Worm (Caenorhabditis elegans) whole organism, mixed stage, embryonic: ENCODE measurements around the gene chmp-7.

Source experiments
- bed-3 ChIP-seq: fragments of 200-800 bp; sonication (Bioruptor generic); optimal IDR thresholded peaks from 3 replicates; lab custom pipeline; 2018; ENCODE audit warnings: mild to moderate bottlenecking, missing genetic modification characterization, moderate library complexity, missing compliant biosample characterization
- ces-1 ChIP-seq: fragments of 150-350 bp; optimal IDR thresholded peaks from 2 replicates; lab custom pipeline; 2014; ENCODE audit warnings: missing biosample characterization, missing genetic modification reagents, missing genetic modification characterization
- elt-1 ChIP-seq: sonication (generic microtip); optimal IDR thresholded peaks from 2 replicates; lab custom pipeline; 2017; ENCODE audit warnings: missing genetic modification characterization, mild to moderate bottlenecking, missing compliant biosample characterization, antibody characterized with exemption, moderate library complexity, borderline replicate concordance; ENCODE audit not compliant: insufficient read depth
- lsy-2 ChIP-seq: fragments of 150-350 bp; optimal IDR thresholded peaks from 2 replicates; lab custom pipeline; 2014; ENCODE audit warnings: missing biosample characterization, missing genetic modification characterization
- mep-1 ChIP-seq: fragments of 150-350 bp; optimal IDR thresholded peaks from 2 replicates; lab custom pipeline; 2017; ENCODE audit warnings: missing biosample characterization, missing genetic modification reagents, missing genetic modification characterization, inconsistent platforms
- nhr-237 ChIP-seq: fragments of 150-350 bp; optimal IDR thresholded peaks from 2 replicates; lab custom pipeline; 2014; ENCODE audit warnings: missing biosample characterization, missing genetic modification characterization
- nhr-76 ChIP-seq: sonication (generic microtip); optimal IDR thresholded peaks from 2 replicates; lab custom pipeline; 2017; ENCODE audit warnings: missing biosample characterization, missing genetic modification characterization
- pha-4 ChIP-seq: fragments of 150-350 bp; optimal IDR thresholded peaks from 2 replicates; lab custom pipeline; 2018; ENCODE audit warnings: missing biosample characterization, missing genetic modification reagents, missing genetic modification characterization
- sptf-1 ChIP-seq: sonication (generic microtip); optimal IDR thresholded peaks from 2 replicates; lab custom pipeline; 2017; ENCODE audit warnings: mild to moderate bottlenecking, missing genetic modification characterization, moderate library complexity, missing compliant biosample characterization
- unc-39 ChIP-seq: fragments of 150-350 bp; optimal IDR thresholded peaks from 2 replicates; lab custom pipeline; 2014; ENCODE audit warnings: missing biosample characterization, missing genetic modification characterization

- no peak for TF ChIP-seq nhr-237 (tag; lab: Kevin White, UChicago)
- no peak for TF ChIP-seq pha-4 (tag; lab: Kevin White, UChicago)
- TF ChIP-seq lsy-2 (tag; lab: Kevin White, UChicago), result no peak
- TF ChIP-seq elt-1 (tag; lab: Kevin White, UChicago), result no peak
- no peak for TF ChIP-seq mep-1 (tag; lab: Kevin White, UChicago)
- TF ChIP-seq unc-39 (tag; lab: Kevin White, UChicago), result no peak
- TF ChIP-seq bed-3 (GFP tag; lab: Kevin White, UChicago), result no peak
- TF ChIP-seq nhr-76, result no peak
- no peak for TF ChIP-seq sptf-1 (tag; lab: Kevin White, UChicago)
- no peak for TF ChIP-seq ces-1 (GFP tag; lab: Kevin White, UChicago)
These were observed 39.8 kb upstream of the chmp-7 start for ce11 chrII:9014877-9015505.
